Worm (Caenorhabditis elegans): Measurements from ENCODE around the gene F46E10.2.

- TF ChIP-seq dao-5 (tag; optimal IDR thresholded peaks at IDR 0.05) (no peak), him-1 (tag; optimal IDR thresholded peaks at IDR 0.05) (no peak), W03F9.2 (tag; optimal IDR thresholded peaks at IDR 0.05) (no peak)
Measured at ce11 chrV:6488849-6489248, 31.4 kb upstream of the F46E10.2 start, which contains the start of gene lec-10.
